Worm (Caenorhabditis elegans): ENCODE results near the gene des-2.

ce11 chrV:11372284-11372878, 49.1 kb downstream of the des-2 start:
- TF ChIP-seq hlh-30 (tag; optimal IDR thresholded peaks at IDR 0.05; ENCODE audit: insufficient read depth) (no peak), nhr-77 (tag; optimal IDR thresholded peaks at IDR 0.05) (no peak), ztf-11 (tag; optimal IDR thresholded peaks at IDR 0.05) (no peak), snpc-4 (tag; optimal IDR thresholded peaks at IDR 0.05) (no peak), ceh-44 (GFP tag; IDR thresholded peaks at IDR 0.05) (no peak), daf-12 (tag; optimal IDR thresholded peaks at IDR 0.05) (no peak), lin-39 (tag; optimal IDR thresholded peaks at IDR 0.05) (no peak), unc-39 (tag; optimal IDR thresholded peaks at IDR 0.05) (no peak), F44E2.7 (GFP tag; IDR thresholded peaks at IDR 0.05) (no peak), fkh-10 (GFP tag; optimal IDR thresholded peaks at IDR 0.05) (no peak), saeg-2 (GFP tag; IDR thresholded peaks at IDR 0.05) (no peak), nhr-28 (tag; optimal IDR thresholded peaks at IDR 0.05) (no peak), set-16 (GFP tag; IDR thresholded peaks at IDR 0.05) (no peak), pha-4 (GFP tag; IDR thresholded peaks at IDR 0.05) (no peak), pha-4 (tag; optimal IDR thresholded peaks at IDR 0.05) (no peak)

Data from whole organism, L4 larva.